Worm (Caenorhabditis elegans): Measurements from ENCODE around the gene map-1.

Gene map-1

ce11 chrIV:3688050-3688449 is 1.4 kb upstream of the map-1 start:
- no peak for TF ChIP-seq hmg-4 (GFP tag; optimal IDR thresholded peaks at IDR 0.05)
- TF ChIP-seq aly-1 (tag; optimal IDR thresholded peaks at IDR 0.05): no peak
- no peak for TF ChIP-seq tbx-37 (GFP tag; conservative IDR thresholded peaks at IDR 0.05)
- no peak for TF ChIP-seq scrt-1 (GFP tag; IDR thresholded peaks at IDR 0.05)
- no peak for TF ChIP-seq F13C5.2 (tag; optimal IDR thresholded peaks at IDR 0.05)
- TF ChIP-seq pes-1 (GFP tag; IDR thresholded peaks at IDR 0.05): no peak
- TF ChIP-seq ama-1 (optimal IDR thresholded peaks at IDR 0.05): no peak
- TF ChIP-seq ceh-36 (tag; optimal IDR thresholded peaks at IDR 0.05): no peak
- TF ChIP-seq tbx-11 (GFP tag; IDR thresholded peaks at IDR 0.05): no peak
- TF ChIP-seq hmbx-1 (tag; optimal IDR thresholded peaks at IDR 0.05): no peak
- no peak for TF ChIP-seq tra-4 (tag; optimal IDR thresholded peaks at IDR 0.05)
- no peak for TF ChIP-seq ets-7 (tag; optimal IDR thresholded peaks at IDR 0.05)
- TF ChIP-seq B0310.2 (tag; optimal IDR thresholded peaks at IDR 0.05): no peak
- TF ChIP-seq hnd-1 (tag; optimal IDR thresholded peaks at IDR 0.05): no peak

ce11 chrIV:3686260-3686659 is 405 bp downstream of the map-1 start:
- no peak for TF ChIP-seq B0310.2 (tag; optimal IDR thresholded peaks at IDR 0.05)
- no peak for TF ChIP-seq scrt-1 (GFP tag; IDR thresholded peaks at IDR 0.05)
- TF ChIP-seq sea-1 (GFP tag; conservative IDR thresholded peaks at IDR 0.05): no peak
- TF ChIP-seq hnd-1 (tag; optimal IDR thresholded peaks at IDR 0.05): no peak
- no peak for TF ChIP-seq tbx-37 (GFP tag; conservative IDR thresholded peaks at IDR 0.05)
- TF ChIP-seq tbx-11 (GFP tag; IDR thresholded peaks at IDR 0.05): 0 out of 2 replicates have a peak, but pooled peaks have one; percentile 38
- TF ChIP-seq tra-4 (tag; optimal IDR thresholded peaks at IDR 0.05): no peak
- TF ChIP-seq ama-1 (optimal IDR thresholded peaks at IDR 0.05): no peak
- no peak for TF ChIP-seq flt-1 (GFP tag; IDR thresholded peaks at IDR 0.05)
- no peak for TF ChIP-seq pes-1 (GFP tag; IDR thresholded peaks at IDR 0.05)
- TF ChIP-seq hmg-4 (GFP tag; optimal IDR thresholded peaks at IDR 0.05): peak; percentile 21
- TF ChIP-seq F13C5.2 (tag; optimal IDR thresholded peaks at IDR 0.05): no peak
- TF ChIP-seq aly-1 (tag; optimal IDR thresholded peaks at IDR 0.05): peak; percentile 73
- no peak for TF ChIP-seq hmbx-1 (tag; optimal IDR thresholded peaks at IDR 0.05)
- no peak for TF ChIP-seq ets-7 (tag; optimal IDR thresholded peaks at IDR 0.05)
- TF ChIP-seq ceh-13 (GFP tag; optimal IDR thresholded peaks at IDR 0.05): no peak
- TF ChIP-seq ceh-36 (tag; optimal IDR thresholded peaks at IDR 0.05): no peak

ce11 chrIV:3681763-3682162 is 4.9 kb downstream of the map-1 start:
- TF ChIP-seq flt-1 (GFP tag; IDR thresholded peaks at IDR 0.05) (no peak), ets-7 (tag; optimal IDR thresholded peaks at IDR 0.05) (no peak), ceh-36 (tag; optimal IDR thresholded peaks at IDR 0.05) (no peak), hnd-1 (tag; optimal IDR thresholded peaks at IDR 0.05) (no peak), hmg-4 (GFP tag; optimal IDR thresholded peaks at IDR 0.05) (no peak), ceh-13 (GFP tag; optimal IDR thresholded peaks at IDR 0.05) (no peak), aly-1 (tag; optimal IDR thresholded peaks at IDR 0.05) (no peak), pes-1 (GFP tag; IDR thresholded peaks at IDR 0.05) (no peak), ama-1 (optimal IDR thresholded peaks at IDR 0.05) (no peak), F13C5.2 (tag; optimal IDR thresholded peaks at IDR 0.05) (no peak)

ce11 chrIV:3668603-3669002 is 18.1 kb downstream of the map-1 start, which contains the start of gene fmil-1:
TSS of gene fmil-1 (minus strand) at chrIV:3668703.
- no peak for TF ChIP-seq hmg-4 (GFP tag; optimal IDR thresholded peaks at IDR 0.05)
- no peak for TF ChIP-seq hnd-1 (tag; optimal IDR thresholded peaks at IDR 0.05)
- TF ChIP-seq B0310.2 (tag; optimal IDR thresholded peaks at IDR 0.05): no peak
- no peak for TF ChIP-seq scrt-1 (GFP tag; IDR thresholded peaks at IDR 0.05)
- TF ChIP-seq ceh-13 (GFP tag; optimal IDR thresholded peaks at IDR 0.05): no peak

- no peak for TF ChIP-seq tra-4 (tag; optimal IDR thresholded peaks at IDR 0.05)
- no peak for TF ChIP-seq hmbx-1 (tag; optimal IDR thresholded peaks at IDR 0.05)
- TF ChIP-seq tbx-37 (GFP tag; conservative IDR thresholded peaks at IDR 0.05): no peak
- no peak for TF ChIP-seq B0310.2 (tag; optimal IDR thresholded peaks at IDR 0.05)
- TF ChIP-seq sea-1 (GFP tag; conservative IDR thresholded peaks at IDR 0.05): no peak
- no peak for TF ChIP-seq ceh-36 (tag; optimal IDR thresholded peaks at IDR 0.05)
- no peak for TF ChIP-seq flt-1 (GFP tag; IDR thresholded peaks at IDR 0.05)
- TF ChIP-seq ceh-13 (GFP tag; optimal IDR thresholded peaks at IDR 0.05): no peak
- no peak for TF ChIP-seq scrt-1 (GFP tag; IDR thresholded peaks at IDR 0.05)
- TF ChIP-seq ets-7 (tag; optimal IDR thresholded peaks at IDR 0.05): no peak
- no peak for TF ChIP-seq ama-1 (optimal IDR thresholded peaks at IDR 0.05)
- TF ChIP-seq hmg-4 (GFP tag; optimal IDR thresholded peaks at IDR 0.05): no peak
- no peak for TF ChIP-seq hnd-1 (tag; optimal IDR thresholded peaks at IDR 0.05)
Observed at ce11 chrIV:3667796-3668195, 18.9 kb downstream of the map-1 start.

ce11 chrIV:3666543-3666942 is 20.1 kb downstream of the map-1 start:
- no peak for TF ChIP-seq B0310.2 (tag; optimal IDR thresholded peaks at IDR 0.05)
- TF ChIP-seq pes-1 (GFP tag; IDR thresholded peaks at IDR 0.05): no peak

- TF ChIP-seq tra-4 (tag; optimal IDR thresholded peaks at IDR 0.05): no peak
- TF ChIP-seq ets-7 (tag; optimal IDR thresholded peaks at IDR 0.05): no peak
Observed at ce11 chrIV:3665089-3665488, 21.6 kb downstream of the map-1 start.

- TF ChIP-seq scrt-1 (GFP tag; IDR thresholded peaks at IDR 0.05) (no peak), ets-7 (tag; optimal IDR thresholded peaks at IDR 0.05) (no peak), tra-4 (tag; optimal IDR thresholded peaks at IDR 0.05) (no peak), sea-1 (GFP tag; conservative IDR thresholded peaks at IDR 0.05) (no peak), F13C5.2 (tag; optimal IDR thresholded peaks at IDR 0.05) (no peak), tbx-11 (GFP tag; IDR thresholded peaks at IDR 0.05) (no peak)
Observed at ce11 chrIV:3662863-3663262, 23.8 kb downstream of the map-1 start.
